Fruit fly (Drosophila melanogaster): ENCODE results near the gene CG5478.

DNA sequence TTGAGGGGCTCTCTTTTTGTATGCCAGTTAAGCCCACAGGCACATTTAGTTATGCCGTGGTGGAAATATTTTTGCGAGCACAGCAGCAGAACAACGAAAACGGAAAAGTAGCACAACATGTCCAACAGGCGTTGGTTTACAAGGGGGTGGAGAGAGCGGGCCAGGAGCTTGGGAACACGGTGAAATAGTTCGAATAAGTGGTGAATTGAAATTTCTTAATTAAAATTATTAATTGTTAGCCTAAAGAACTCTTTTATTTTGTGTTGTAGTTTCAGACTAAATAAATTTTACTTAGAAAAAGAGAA, 13.4 kb downstream of the CG5478 start:
- TF ChIP-seq CG8478 (optimal IDR thresholded peaks at IDR 0.05): no peak
- no peak for TF ChIP-seq CTCF (optimal IDR thresholded peaks at IDR 0.05)
